Comparison of ENCODE assay signal across 3 fruit fly cellular contexts in the genomic region with DNA sequence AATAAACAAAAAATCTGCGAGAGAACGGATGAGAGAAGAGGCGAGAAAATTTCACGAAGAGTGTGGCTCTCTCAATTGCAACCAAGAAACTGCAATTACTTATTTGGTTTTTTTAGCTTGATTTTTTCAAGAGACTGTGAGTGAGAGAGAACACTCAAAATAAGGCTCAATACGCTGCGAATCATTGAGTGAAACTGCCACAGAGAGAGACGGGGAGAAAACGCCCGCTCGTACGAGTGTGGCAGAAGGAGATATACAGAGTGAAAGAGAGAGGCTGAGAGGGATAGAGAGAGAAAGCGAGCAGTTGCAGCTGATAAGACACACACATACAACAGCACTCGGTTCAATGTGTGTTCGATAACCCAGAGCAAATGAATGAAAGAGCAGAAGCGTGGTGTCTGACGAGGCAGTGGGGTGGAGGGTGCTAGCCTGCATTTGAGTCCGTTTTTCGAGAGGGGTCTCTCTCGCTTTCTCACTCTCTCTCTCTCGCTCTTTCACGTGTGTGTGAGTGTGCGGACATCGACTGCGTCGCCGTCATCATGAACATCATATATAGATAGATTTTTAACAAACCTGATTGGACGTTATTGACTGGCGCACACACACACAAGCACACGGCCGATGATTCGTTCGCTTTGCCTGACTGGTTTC.
TF ChIP-seq lines count a peak whose summit lies in the region.

No protein-coding gene starts in this region.

TF ChIP-seq in whole organism, embryonic, 481 proteins besides CTCF, POLR2A, EP300 and RAD21 (continued from another document and continues in another):
- TF ChIP-seq CG12155 (GFP tag; optimal IDR thresholded peaks at IDR 0.05; lab: Kevin White, UChicago) (no peak), CG2889 (GFP tag; IDR thresholded peaks at IDR 0.05; lab: Robert Waterston, UW) (no peak), D19B (GFP tag; optimal IDR thresholded peaks at IDR 0.05; lab: Kevin White, UChicago) (no peak), grn (GFP tag; optimal IDR thresholded peaks at IDR 0.05; lab: Kevin White, UChicago) (peak; percentile 57), Adf1 (GFP tag; IDR thresholded peaks at IDR 0.05; lab: Robert Waterston, UW) (peak; percentile 78), cg (GFP tag; optimal IDR thresholded peaks at IDR 0.05; lab: Kevin White, UChicago) (peak; percentile 95), sens (GFP tag; lab: Kevin White, UChicago) (peak; percentile 74), hth (optimal IDR thresholded peaks at IDR 0.05; lab: Kevin White, UChicago) (no peak), Scr (GFP tag; IDR thresholded peaks at IDR 0.05; lab: Robert Waterston, UW; ENCODE audit: partially characterized antibody) (peak; percentile 29; the same call in 1 of the 2 replicates), corto (GFP tag; optimal IDR thresholded peaks at IDR 0.05; lab: Kevin White, UChicago) (no peak), fd64A (GFP tag; optimal IDR thresholded peaks at IDR 0.05; lab: Kevin White, UChicago) (no peak), CG17328 (GFP tag; IDR thresholded peaks at IDR 0.05; lab: Robert Waterston, UW) (no peak), CG18599 (GFP tag; optimal IDR thresholded peaks at IDR 0.05; lab: Kevin White, UChicago) (no peak), pros (GFP tag; optimal IDR thresholded peaks at IDR 0.05; lab: Kevin White, UChicago) (peak; percentile 18), CG3163 (GFP tag; optimal IDR thresholded peaks at IDR 0.05; lab: Kevin White, UChicago) (peak; percentile 30), bbx (GFP tag; IDR thresholded peaks at IDR 0.05; lab: Robert Waterston, UW; ENCODE audit: partially characterized antibody) (peak; percentile 52; the same call in 1 of the 2 replicates), Bdp1 (GFP tag; optimal IDR thresholded peaks at IDR 0.05; lab: Kevin White, UChicago) (no peak), knrl (GFP tag; IDR thresholded peaks at IDR 0.05; lab: Robert Waterston, UW; ENCODE audit: partially characterized antibody) (0 out of 3 replicates have a peak, but pooled peaks have one; percentile 27), schlank (tag; optimal IDR thresholded peaks at IDR 0.05; lab: Kevin White, UChicago) (no peak), CG6791 (GFP tag; IDR thresholded peaks at IDR 0.05; lab: Robert Waterston, UW; ENCODE audit: partially characterized antibody) (peak; percentile 51; the same call in 1 of the 3 replicates), CG10321 (GFP tag; IDR thresholded peaks at IDR 0.05; lab: Robert Waterston, UW) (peak; percentile 71), unc-4 (GFP tag; IDR thresholded peaks at IDR 0.05; lab: Robert Waterston, UW; ENCODE audit: partially characterized antibody) (0 out of 2 replicates have a peak, but pooled peaks have one; percentile 32), tna (GFP tag; IDR thresholded peaks at IDR 0.05; lab: Robert Waterston, UW; ENCODE audit: partially characterized antibody) (no peak; the same call in 1 of the 2 replicates), HLH4C (GFP tag; IDR thresholded peaks at IDR 0.05; lab: Robert Waterston, UW; ENCODE audit: partially characterized antibody) (0 out of 3 replicates have a peak, but pooled peaks have one; percentile 31), HLH54F (GFP tag; optimal IDR thresholded peaks at IDR 0.05; lab: Kevin White, UChicago) (no peak), Trl (optimal IDR thresholded peaks at IDR 0.05; lab: Kevin White, UChicago) (peak; percentile 87 to 92), Trl (GFP tag; optimal IDR thresholded peaks at IDR 0.05; lab: Kevin White, UChicago) (peak; percentile 1), sqz (GFP tag; optimal IDR thresholded peaks at IDR 0.05; lab: Kevin White, UChicago) (peak; percentile 68), ken (GFP tag; IDR thresholded peaks at IDR 0.05; lab: Robert Waterston, UW) (0 out of 3 replicates have a peak, but pooled peaks have one; percentile 7), Jarid2 (GFP tag; optimal IDR thresholded peaks at IDR 0.05; lab: Kevin White, UChicago) (peak; percentile 37), nom (GFP tag; optimal IDR thresholded peaks at IDR 0.05; lab: Kevin White, UChicago) (peak; percentile 37), CG4360 (GFP tag; IDR thresholded peaks at IDR 0.05; lab: Robert Waterston, UW) (peak; percentile 41; the same call in 1 of the 2 replicates), z (GFP tag; IDR thresholded peaks at IDR 0.05; lab: Robert Waterston, UW) (peak; percentile 99), CG6683 (GFP tag; optimal IDR thresholded peaks at IDR 0.05; lab: Kevin White, UChicago) (no peak), abd-A (tag; optimal IDR thresholded peaks at IDR 0.05; lab: Kevin White, UChicago) (peak; percentile 16), CG4820 (GFP tag; optimal IDR thresholded peaks at IDR 0.05; lab: Kevin White, UChicago) (no peak), CG1832 (GFP tag; optimal IDR thresholded peaks at IDR 0.05; lab: Kevin White, UChicago) (peak; percentile 92)

TF ChIP-seq in whole organism, prepupa, 60 proteins besides CTCF, POLR2A, EP300 and RAD21 (continued from another document):
- TF ChIP-seq Eip78C (GFP tag; lab: Kevin White, UChicago) (peak; percentile 59), achi (GFP tag; optimal IDR thresholded peaks at IDR 0.05; lab: Kevin White, UChicago) (no peak), CG10669 (GFP tag; optimal IDR thresholded peaks at IDR 0.05; lab: Kevin White, UChicago) (peak; percentile 11), Ets96B (tag; optimal IDR thresholded peaks at IDR 0.05; lab: Kevin White, UChicago) (peak; percentile 31), CG8119 (GFP tag; IDR thresholded peaks at IDR 0.05; lab: Robert Waterston, UW) (0 out of 3 replicates have a peak, but pooled peaks have one; percentile 63), Met (GFP tag; optimal IDR thresholded peaks at IDR 0.05; lab: Kevin White, UChicago) (peak; percentile 8), Gug (GFP tag; IDR thresholded peaks at IDR 0.05; lab: Robert Waterston, UW) (no peak), vri (GFP tag; optimal IDR thresholded peaks at IDR 0.05; lab: Kevin White, UChicago) (peak; percentile 2), CG31627 (GFP tag; optimal IDR thresholded peaks at IDR 0.05; lab: Kevin White, UChicago) (no peak), dac (GFP tag; optimal IDR thresholded peaks at IDR 0.05; lab: Kevin White, UChicago) (no peak), Hr4 (GFP tag; optimal IDR thresholded peaks at IDR 0.05; lab: Kevin White, UChicago) (no peak), CG3919 (GFP tag; optimal IDR thresholded peaks at IDR 0.05; lab: Kevin White, UChicago) (peak; percentile 45), CG1621 (tag; optimal IDR thresholded peaks at IDR 0.05; lab: Kevin White, UChicago) (peak; percentile 3), CG15336 (GFP tag; IDR thresholded peaks at IDR 0.05; lab: Robert Waterston, UW) (peak; percentile 25; the same call in 1 of the 2 replicates), net (GFP tag; optimal IDR thresholded peaks at IDR 0.05; lab: Kevin White, UChicago) (peak; percentile 13), CG32006 (GFP tag; optimal IDR thresholded peaks at IDR 0.05; lab: Kevin White, UChicago) (peak; percentile 43), CG8632 (GFP tag; optimal IDR thresholded peaks at IDR 0.05; lab: Kevin White, UChicago) (peak; percentile 33), Ets21C (GFP tag; optimal IDR thresholded peaks at IDR 0.05; lab: Kevin White, UChicago) (no peak), cyc (GFP tag; optimal IDR thresholded peaks at IDR 0.05; lab: Kevin White, UChicago) (no peak), CG11294 (GFP tag; IDR thresholded peaks at IDR 0.05; lab: Robert Waterston, UW) (no peak), svp (GFP tag; lab: Kevin White, UChicago) (peak; percentile 86)
TF ChIP-seq in whole organism, prepupa: peak in this region for 27.

TF ChIP-seq in whole organism, wandering third instar larva, 38 proteins besides CTCF, POLR2A, EP300 and RAD21 (continued from another document):
- TF ChIP-seq jim (GFP tag; optimal IDR thresholded peaks at IDR 0.05; lab: Kevin White, UChicago) (peak; percentile 15), Hr78 (GFP tag; optimal IDR thresholded peaks at IDR 0.05; lab: Kevin White, UChicago) (no peak), usp (GFP tag; optimal IDR thresholded peaks at IDR 0.05; lab: Kevin White, UChicago) (no peak), Hnf4 (GFP tag; optimal IDR thresholded peaks at IDR 0.05; lab: Kevin White, UChicago) (no peak), brk (GFP tag; optimal IDR thresholded peaks at IDR 0.05; lab: Kevin White, UChicago) (no peak), Hr83 (GFP tag; optimal IDR thresholded peaks at IDR 0.05; lab: Kevin White, UChicago; ENCODE audit: poor library complexity, severe bottlenecking) (no peak), tai (GFP tag; optimal IDR thresholded peaks at IDR 0.05; lab: Kevin White, UChicago) (no peak), Jra (GFP tag; optimal IDR thresholded peaks at IDR 0.05; lab: Kevin White, UChicago) (no peak), dl (GFP tag; optimal IDR thresholded peaks at IDR 0.05; lab: Kevin White, UChicago; ENCODE audit: insufficient read depth in 1 of 2, partially characterized antibody in 2 of 2) (peak; percentile 35 to 49), sv (GFP tag; optimal IDR thresholded peaks at IDR 0.05; lab: Kevin White, UChicago) (no peak), pan (optimal IDR thresholded peaks at IDR 0.05; lab: Kevin White, UChicago) (no peak), CG32264 (GFP tag; optimal IDR thresholded peaks at IDR 0.05; lab: Kevin White, UChicago) (no peak), OdsH (GFP tag; optimal IDR thresholded peaks at IDR 0.05; lab: Kevin White, UChicago) (no peak), br (GFP tag; optimal IDR thresholded peaks at IDR 0.05; lab: Kevin White, UChicago) (no peak)
